Worm (Caenorhabditis elegans): ENCODE results near the gene F36H12.9.
"Not testable (repeated sequence)": the region's sequence is repeated elsewhere in the genome, so short reads cannot be mapped to it uniquely, and the experiment has no call there.

The F36H12.9 gene

ce11 chrIV:5272518-5272917 is 15.7 kb downstream of the F36H12.9 start, which contains the start of gene F36H12.3:
Gene F36H12.3 (plus strand): TSS chrIV:5272818.
- no peak for TF ChIP-seq unc-62 (GFP tag; optimal IDR thresholded peaks at IDR 0.05)

ce11 chrIV:5273385-5273784 is 16.6 kb downstream of the F36H12.9 start:
- TF ChIP-seq unc-62 (GFP tag; optimal IDR thresholded peaks at IDR 0.05): no peak

ce11 chrIV:5274123-5274581 is 17.3 kb downstream of the F36H12.9 start, which contains the start of gene slfl-4:
Gene slfl-4 (plus strand): TSS chrIV:5274531.
- TF ChIP-seq unc-62 (GFP tag; optimal IDR thresholded peaks at IDR 0.05): no peak

- no peak for TF ChIP-seq unc-62 (GFP tag; optimal IDR thresholded peaks at IDR 0.05)
Measured at ce11 chrIV:5277752-5278151, 20.9 kb downstream of the F36H12.9 start, which contains the start of gene F36H12.17. Gene F36H12.17 (minus strand): TSS chrIV:5277852.

- no peak for TF ChIP-seq unc-62 (GFP tag; optimal IDR thresholded peaks at IDR 0.05)
Measured at ce11 chrIV:5281457-5281856, 24.6 kb downstream of the F36H12.9 start.

- no peak for TF ChIP-seq unc-62 (GFP tag; optimal IDR thresholded peaks at IDR 0.05)
Measured at ce11 chrIV:5287190-5287589, 30.4 kb downstream of the F36H12.9 start.

ce11 chrIV:5288932-5289331 is 32.1 kb downstream of the F36H12.9 start:
- TF ChIP-seq unc-62 (GFP tag; optimal IDR thresholded peaks at IDR 0.05): no peak

- no peak for TF ChIP-seq unc-62 (GFP tag; optimal IDR thresholded peaks at IDR 0.05)
Measured at ce11 chrIV:5290547-5290946, 33.7 kb downstream of the F36H12.9 start, which contains the start of gene nlp-47. Gene nlp-47 (plus strand): TSS chrIV:5290847.

ce11 chrIV:5291207-5291606 is 34.4 kb downstream of the F36H12.9 start:
- TF ChIP-seq unc-62 (GFP tag; optimal IDR thresholded peaks at IDR 0.05): no peak

- TF ChIP-seq unc-62 (GFP tag; optimal IDR thresholded peaks at IDR 0.05): no peak
Measured at ce11 chrIV:5294467-5294866, 37.6 kb downstream of the F36H12.9 start.

ce11 chrIV:5295240-5295639 is 38.4 kb downstream of the F36H12.9 start, which contains the start of gene msp-51:
Gene msp-51 (minus strand): TSS chrIV:5295340.
- TF ChIP-seq unc-62 (GFP tag; optimal IDR thresholded peaks at IDR 0.05): not testable (repeated sequence)

ce11 chrIV:5297436-5298012 is 40.7 kb downstream of the F36H12.9 start, which contains the start of the genes ZK354.6 and msp-113:
Gene ZK354.6 (minus strand): TSS chrIV:5297536.
Gene msp-113 (plus strand): TSS chrIV:5297962.
- TF ChIP-seq unc-62 (GFP tag; optimal IDR thresholded peaks at IDR 0.05): no peak

ce11 chrIV:5303030-5303429 is 46.2 kb downstream of the F36H12.9 start, which contains the start of gene ZK354.7:
Gene ZK354.7 (minus strand): TSS chrIV:5303130.
- TF ChIP-seq unc-62 (GFP tag; optimal IDR thresholded peaks at IDR 0.05): no peak

ce11 chrIV:5306040-5306439 is 49.2 kb downstream of the F36H12.9 start, which contains the start of gene ZK354.8:
Gene ZK354.8 (minus strand): TSS chrIV:5306140.
- no peak for TF ChIP-seq unc-62 (GFP tag; optimal IDR thresholded peaks at IDR 0.05)

All from whole organism, dauer.